Fruit fly (Drosophila melanogaster): ENCODE measurements around the gene Pcyt2.

dm6 chr3L:1536487-1537337 is 16.6 kb upstream of the Pcyt2 start, which contains the start of the genes CG12091 and pns:
- TF ChIP-seq B-H2 (GFP tag; optimal IDR thresholded peaks at IDR 0.05) (peak; percentile 59), Eip74EF (GFP tag; optimal IDR thresholded peaks at IDR 0.05) (peak in 1 of 2 experiments; percentile 16), Sox100B (GFP tag; optimal IDR thresholded peaks at IDR 0.05) (no peak)

Measured in whole organism, embryonic.